Fruit fly (Drosophila melanogaster) whole organism, prepupa: ENCODE measurements around the gene pyd.

Source experiments
- Blimp-1 ChIP-seq: fragments of 200-800 bp; sonication (Bioruptor generic); optimal IDR thresholded peaks from 3 replicates; lab custom pipeline; 2017; ENCODE audit warnings: missing biosample characterization, missing genetic modification characterization, mild to moderate bottlenecking, moderate library complexity, missing genetic modification reagents
- CG10631 ChIP-seq: fragments of 200-800 bp; sonication (Bioruptor generic); optimal IDR thresholded peaks from 2 replicates; lab custom pipeline; 2016; ENCODE audit warnings: missing biosample characterization, missing genetic modification characterization
- CG10669 ChIP-seq: fragments of 200-800 bp; sonication (Bioruptor generic); optimal IDR thresholded peaks from 3 replicates; lab custom pipeline; 2018; ENCODE audit warnings: missing biosample characterization, mild to moderate bottlenecking, missing genetic modification characterization, moderate library complexity
- CG11294 ChIP-seq: fragments of 200-800 bp; sonication (Bioruptor generic); IDR thresholded peaks from 2 replicates; pipeline ENCODE4 v1.3.6; 2022; ENCODE audit warnings: missing biosample characterization, missing genetic modification characterization
- CG11762 ChIP-seq: fragments of 200-800 bp; sonication (Bioruptor generic); optimal IDR thresholded peaks from 3 replicates; lab custom pipeline; 2016; ENCODE audit warnings: missing biosample characterization, missing genetic modification characterization; ENCODE audit not compliant: insufficient read depth
- CG11902 ChIP-seq: fragments of 200-800 bp; sonication (Bioruptor generic); optimal IDR thresholded peaks from 3 replicates; lab custom pipeline; 2016; ENCODE audit warnings: missing biosample characterization, missing genetic modification characterization
- CG15336 ChIP-seq: fragments of 200-800 bp; sonication (Bioruptor generic); IDR thresholded peaks from 2 replicates; pipeline ENCODE4 v1.3.6; 2022; ENCODE audit warnings: missing biosample characterization, missing genetic modification characterization
- CG16779 ChIP-seq: fragments of 200-800 bp; sonication (Bioruptor generic); optimal IDR thresholded peaks from 3 replicates; lab custom pipeline; 2017; ENCODE audit warnings: missing biosample characterization, mild to moderate bottlenecking, missing genetic modification characterization
- CG3032 ChIP-seq: fragments of 200-800 bp; optimal IDR thresholded peaks from 2 replicates; lab custom pipeline; 2019; ENCODE audit warnings: missing biosample characterization, mild to moderate bottlenecking, missing genetic modification characterization, moderate library complexity
- CG31627 ChIP-seq: fragments of 200-800 bp; sonication (Bioruptor generic); optimal IDR thresholded peaks from 3 replicates; lab custom pipeline; 2016; ENCODE audit warnings: missing biosample characterization, missing genetic modification characterization
- CG32006 ChIP-seq: fragments of 200-800 bp; sonication (Bioruptor generic); optimal IDR thresholded peaks from 3 replicates; lab custom pipeline; 2017; ENCODE audit warnings: missing biosample characterization, mild to moderate bottlenecking, missing genetic modification characterization
- CG3919 ChIP-seq: fragments of 200-800 bp; sonication (Bioruptor generic); optimal IDR thresholded peaks from 3 replicates; lab custom pipeline; 2016; ENCODE audit warnings: missing biosample characterization, missing genetic modification characterization
- CG4318 ChIP-seq: fragments of 200-800 bp; sonication (Bioruptor generic); optimal IDR thresholded peaks from 3 replicates; lab custom pipeline; 2017; ENCODE audit warnings: missing biosample characterization, mild to moderate bottlenecking, missing genetic modification characterization
- CG6163 ChIP-seq: fragments of 200-800 bp; sonication (Bioruptor generic); IDR thresholded peaks from 3 replicates; pipeline ENCODE4 v1.3.6; 2022; ENCODE audit warnings: missing biosample characterization, missing genetic modification characterization
- CG6276 ChIP-seq: fragments of 200-800 bp; sonication (Bioruptor generic); optimal IDR thresholded peaks from 2 replicates; lab custom pipeline; 2017; ENCODE audit warnings: missing biosample characterization, mild to moderate bottlenecking, missing genetic modification characterization
- CG6792 ChIP-seq: fragments of 200-800 bp; sonication (Bioruptor generic); optimal IDR thresholded peaks from 3 replicates; lab custom pipeline; 2016; ENCODE audit warnings: missing biosample characterization, missing genetic modification characterization
- CG6808 ChIP-seq: fragments of 200-800 bp; sonication (Bioruptor generic); optimal IDR thresholded peaks from 3 replicates; lab custom pipeline; 2017; ENCODE audit warnings: missing biosample characterization, missing genetic modification characterization, mild to moderate bottlenecking, moderate library complexity, missing genetic modification reagents
- CG6854 ChIP-seq: fragments of 200-800 bp; sonication (Bioruptor generic); optimal IDR thresholded peaks from 2 replicates; lab custom pipeline; 2017; ENCODE audit warnings: missing biosample characterization, mild to moderate bottlenecking, missing genetic modification characterization
- CG7368 ChIP-seq: fragments of 200-800 bp; sonication (Bioruptor generic); optimal IDR thresholded peaks from 3 replicates; lab custom pipeline; 2016; ENCODE audit warnings: missing biosample characterization, missing genetic modification characterization
- CG8119 ChIP-seq: fragments of 200-800 bp; sonication (Bioruptor generic); IDR thresholded peaks from 3 replicates; pipeline ENCODE4 v1.3.6; 2022; ENCODE audit warnings: missing biosample characterization, missing genetic modification characterization
- CG8319 ChIP-seq: fragments of 200-800 bp; sonication (Bioruptor generic); optimal IDR thresholded peaks from 3 replicates; lab custom pipeline; 2016; ENCODE audit warnings: missing biosample characterization, missing genetic modification characterization
- CG8632 ChIP-seq: fragments of 200-800 bp; sonication (Bioruptor generic); optimal IDR thresholded peaks from 3 replicates; lab custom pipeline; 2016; ENCODE audit warnings: missing biosample characterization, missing genetic modification characterization
- CG9139 ChIP-seq: fragments of 200-800 bp; sonication (Bioruptor generic); optimal IDR thresholded peaks from 3 replicates; lab custom pipeline; 2017; ENCODE audit warnings: missing biosample characterization, mild to moderate bottlenecking, missing genetic modification characterization
- Eip75B ChIP-seq: fragments of 200-800 bp; sonication (Bioruptor generic); optimal IDR thresholded peaks from 3 replicates; lab custom pipeline; 2016; ENCODE audit warnings: missing biosample characterization, missing genetic modification characterization
- Eip78C ChIP-seq: fragments of 200-800 bp; sonication (Bioruptor generic); peaks from one replicate; lab custom pipeline; 2016; ENCODE audit warnings: missing biosample characterization, missing genetic modification characterization
- Ets21C ChIP-seq: fragments of 200-800 bp; sonication (Bioruptor generic); optimal IDR thresholded peaks from 3 replicates; lab custom pipeline; 2016; ENCODE audit warnings: missing biosample characterization, missing genetic modification characterization
- Ets96B ChIP-seq: fragments of 200-800 bp; optimal IDR thresholded peaks from 2 replicates; lab custom pipeline; 2019; ENCODE audit warnings: missing biosample characterization, mild to moderate bottlenecking, missing genetic modification characterization, moderate library complexity
- Gug ChIP-seq: fragments of 200-800 bp; sonication (Bioruptor generic); IDR thresholded peaks from 2 replicates; pipeline ENCODE4 v1.3.6; 2022; ENCODE audit warnings: missing biosample characterization, missing genetic modification characterization
- Hr38 ChIP-seq: sonication (Bioruptor generic); optimal IDR thresholded peaks from 2 replicates; lab custom pipeline; 2016; ENCODE audit warnings: missing biosample characterization, missing genetic modification characterization
- Hr4 ChIP-seq: fragments of 200-800 bp; sonication (Bioruptor generic); optimal IDR thresholded peaks from 3 replicates; lab custom pipeline; 2016; ENCODE audit warnings: missing biosample characterization, missing genetic modification characterization
- OdsH ChIP-seq: fragments of 200-800 bp; sonication (Bioruptor generic); optimal IDR thresholded peaks from 3 replicates; lab custom pipeline; 2016; ENCODE audit warnings: missing biosample characterization, missing genetic modification characterization
- Sox102F ChIP-seq: fragments of 200-800 bp; sonication (Bioruptor generic); optimal IDR thresholded peaks from 2 replicates; lab custom pipeline; 2016; ENCODE audit warnings: missing biosample characterization, mild to moderate bottlenecking, missing genetic modification characterization
- Sox14 ChIP-seq: fragments of 200-800 bp; sonication (Bioruptor generic); optimal IDR thresholded peaks from 3 replicates; lab custom pipeline; 2016; ENCODE audit warnings: missing biosample characterization, missing genetic modification characterization
- achi ChIP-seq: fragments of 200-800 bp; sonication (Bioruptor generic); optimal IDR thresholded peaks from 3 replicates; lab custom pipeline; 2016; ENCODE audit warnings: missing biosample characterization, missing genetic modification characterization
- cyc ChIP-seq: fragments of 200-800 bp; sonication (Bioruptor generic); optimal IDR thresholded peaks from 3 replicates; lab custom pipeline; 2016; ENCODE audit warnings: missing biosample characterization, missing genetic modification characterization
- dac ChIP-seq: fragments of 200-800 bp; sonication (Bioruptor generic); optimal IDR thresholded peaks from 2 replicates; lab custom pipeline; 2017; ENCODE audit warnings: missing biosample characterization, mild to moderate bottlenecking, missing genetic modification characterization
- dsx ChIP-seq: fragments of 200-800 bp; optimal IDR thresholded peaks from 3 replicates; lab custom pipeline; 2019; ENCODE audit warnings: missing biosample characterization, mild to moderate bottlenecking, missing genetic modification characterization, moderate library complexity; ENCODE audit not compliant: poor library complexity, severe bottlenecking
- eg ChIP-seq: fragments of 200-800 bp; sonication (Bioruptor generic); IDR thresholded peaks from 3 replicates; pipeline ENCODE4 v1.3.6; 2022; ENCODE audit warnings: missing biosample characterization, missing genetic modification characterization
- esn ChIP-seq: fragments of 200-800 bp; sonication (Bioruptor generic); optimal IDR thresholded peaks from 2 replicates; lab custom pipeline; 2016; ENCODE audit warnings: missing biosample characterization, mild to moderate bottlenecking, missing genetic modification characterization, moderate library complexity
- fd85E ChIP-seq: fragments of 200-800 bp; sonication (Bioruptor generic); optimal IDR thresholded peaks from 3 replicates; lab custom pipeline; 2016; ENCODE audit warnings: missing biosample characterization, missing genetic modification characterization
- fkh ChIP-seq: fragments of 200-800 bp; sonication (Bioruptor generic); optimal IDR thresholded peaks from 3 replicates; lab custom pipeline; 2017; ENCODE audit warnings: missing biosample characterization, mild to moderate bottlenecking, missing genetic modification characterization, moderate library complexity
- net ChIP-seq: fragments of 200-800 bp; sonication (Bioruptor generic); optimal IDR thresholded peaks from 3 replicates; lab custom pipeline; 2016; ENCODE audit warnings: missing biosample characterization, missing genetic modification characterization
- pdm3 ChIP-seq: fragments of 200-800 bp; sonication (Bioruptor generic); optimal IDR thresholded peaks from 3 replicates; lab custom pipeline; 2016; ENCODE audit warnings: missing biosample characterization, missing genetic modification characterization
- salr ChIP-seq, 2 experiments: fragments of 200-800 bp; sonication (Bioruptor generic); optimal IDR thresholded peaks; 3 replicates each; lab custom pipeline; 2016 to 2018; ENCODE audit warnings: missing biosample characterization in 2 of 2, missing genetic modification characterization in 2 of 2, mild to moderate bottlenecking in 1 of 2
- spab ChIP-seq: fragments of 200-800 bp; sonication (Bioruptor generic); optimal IDR thresholded peaks from 2 replicates; lab custom pipeline; 2017; ENCODE audit warnings: missing biosample characterization, mild to moderate bottlenecking, missing genetic modification characterization, missing genetic modification reagents
- ss ChIP-seq, 2 experiments: fragments of 200-800 bp; sonication (Bioruptor generic); optimal IDR thresholded peaks; 2 replicates in 1 of 2; 3 replicates in 1 of 2; lab custom pipeline; 2017 to 2018; ENCODE audit warnings: mild to moderate bottlenecking in 2 of 2, missing biosample characterization in 2 of 2, missing genetic modification characterization in 2 of 2, moderate library complexity in 1 of 2
- svp ChIP-seq: fragments of 200-800 bp; sonication (Bioruptor generic); peaks from one replicate; lab custom pipeline; 2016; ENCODE audit warnings: missing biosample characterization, missing genetic modification characterization
- topi ChIP-seq: fragments of 200-800 bp; sonication (Bioruptor generic); optimal IDR thresholded peaks from 3 replicates; lab custom pipeline; 2016; ENCODE audit warnings: missing biosample characterization, missing genetic modification characterization
- vri ChIP-seq: fragments of 200-800 bp; sonication (Bioruptor generic); optimal IDR thresholded peaks from 3 replicates; lab custom pipeline; 2016; ENCODE audit warnings: missing biosample characterization, mild to moderate bottlenecking, missing genetic modification characterization

The pyd gene

dm6 chr3R:8959153-8959552 lies 27.5 kb upstream of the pyd start:
- TF ChIP-seq cyc (GFP tag; lab: Kevin White, UChicago): no peak
- no peak for TF ChIP-seq CG16779 (tag; lab: Kevin White, UChicago)
- TF ChIP-seq CG4318 (GFP tag; lab: Kevin White, UChicago): no peak
- peak; percentile 23 for TF ChIP-seq Eip78C (GFP tag; lab: Kevin White, UChicago)
- no peak for TF ChIP-seq Eip75B (GFP tag; lab: Kevin White, UChicago)
- TF ChIP-seq svp (GFP tag; lab: Kevin White, UChicago): peak; percentile 4
- TF ChIP-seq CG31627 (GFP tag; lab: Kevin White, UChicago): no peak
- no peak for TF ChIP-seq salr (GFP tag; optimal IDR thresholded peaks at IDR 0.05; lab: Kevin White, UChicago)

- TF ChIP-seq CG6808 (peak; percentile 64), spab (GFP tag; lab: Kevin White, UChicago) (peak; percentile 37), esn (GFP tag; lab: Kevin White, UChicago) (no peak), CG10669 (GFP tag; lab: Kevin White, UChicago) (peak; percentile 65), dac (GFP tag; lab: Kevin White, UChicago) (no peak), cyc (GFP tag; lab: Kevin White, UChicago) (no peak), vri (GFP tag; lab: Kevin White, UChicago) (no peak), CG10631 (GFP tag; lab: Kevin White, UChicago) (peak; percentile 75), eg (GFP tag; lab: Robert Waterston, UW) (peak; percentile 74), CG6792 (GFP tag; lab: Kevin White, UChicago) (no peak), CG32006 (GFP tag; lab: Kevin White, UChicago) (peak; percentile 61), Ets21C (GFP tag; lab: Kevin White, UChicago) (no peak), Hr38 (GFP tag; lab: Kevin White, UChicago) (no peak), CG7368 (GFP tag; lab: Kevin White, UChicago) (no peak), OdsH (peak; percentile 56), Sox14 (GFP tag; lab: Kevin White, UChicago) (peak; percentile 59), dsx (GFP tag; lab: Kevin White, UChicago) (peak; percentile 39), CG8119 (peak; percentile 46), net (GFP tag; lab: Kevin White, UChicago) (peak; percentile 45), pdm3 (GFP tag; lab: Kevin White, UChicago) (peak; percentile 41), fd85E (GFP tag; lab: Kevin White, UChicago) (no peak), svp (GFP tag; lab: Kevin White, UChicago) (no peak), CG16779 (tag; lab: Kevin White, UChicago) (no peak), Hr4 (GFP tag; lab: Kevin White, UChicago) (peak; percentile 49), CG11762 (GFP tag; lab: Kevin White, UChicago) (no peak), CG6854 (no peak), CG8632 (peak; percentile 38), CG4318 (GFP tag; lab: Kevin White, UChicago) (peak; percentile 35), CG11294 (no peak), Sox102F (GFP tag; lab: Kevin White, UChicago) (no peak), fkh (no peak), topi (peak; percentile 30), CG31627 (GFP tag; lab: Kevin White, UChicago) (no peak), Gug (peak; percentile 43; the same call in 1 of the 2 replicates), CG8319 (GFP tag; lab: Kevin White, UChicago) (no peak), CG6163 (GFP tag; lab: Robert Waterston, UW) (peak; percentile 83), CG3919 (GFP tag; lab: Kevin White, UChicago) (peak; percentile 67), Blimp-1 (no peak), CG11902 (GFP tag; lab: Kevin White, UChicago) (no peak), CG3032 (peak; percentile 72), achi (GFP tag; lab: Kevin White, UChicago) (peak; percentile 42), CG9139 (GFP tag; lab: Kevin White, UChicago) (no peak), Ets96B (peak; percentile 73), CG15336 (GFP tag; lab: Robert Waterston, UW) (peak; percentile 66), CG6276 (peak; percentile 10), ss (GFP tag; optimal IDR thresholded peaks at IDR 0.05; lab: Kevin White, UChicago) (peak in 1 of 2 experiments; percentile 9)
Measured at dm6 chr3R:8958300-8958699, 26.6 kb upstream of the pyd start.
